Fruit fly (Drosophila melanogaster): ENCODE data around the gene PolrMT.

The PolrMT gene

DNA sequence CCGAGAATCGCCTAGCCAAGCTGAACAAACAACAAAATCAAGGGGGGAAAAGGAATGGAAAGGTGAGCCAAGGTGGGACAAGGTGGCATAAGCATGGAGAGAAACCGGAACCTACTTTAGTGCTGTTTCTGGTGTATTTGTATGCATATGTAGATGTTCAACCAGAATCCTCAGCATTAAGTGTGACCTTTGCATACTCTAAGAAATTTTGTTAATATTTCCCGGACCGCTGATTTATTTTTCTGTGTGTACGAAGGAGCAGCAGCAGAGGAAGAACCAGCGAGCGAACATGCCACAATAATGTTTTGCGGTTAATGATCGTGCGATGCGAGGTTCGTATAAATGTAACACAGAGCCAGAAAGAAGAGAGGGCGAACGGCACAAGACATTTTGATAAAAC, 43.1 kb downstream of the PolrMT start (continued):
- TF ChIP-seq Ssrp (tag; optimal IDR thresholded peaks at IDR 0.05) (peak; percentile 33), CG6689 (GFP tag; IDR thresholded peaks at IDR 0.05) (peak; percentile 29; the same call in 1 of the 2 replicates), CG12942 (GFP tag; optimal IDR thresholded peaks at IDR 0.05) (no peak), corto (GFP tag; optimal IDR thresholded peaks at IDR 0.05) (peak; percentile 31), sens (GFP tag) (peak; percentile 87), cwo (GFP tag; optimal IDR thresholded peaks at IDR 0.05) (no peak), Lpt (GFP tag; optimal IDR thresholded peaks at IDR 0.05) (no peak), Neu2 (GFP tag; optimal IDR thresholded peaks at IDR 0.05; ENCODE audit: borderline replicate concordance) (no peak), Dad (GFP tag; optimal IDR thresholded peaks at IDR 0.05) (no peak), Dip2 (GFP tag; IDR thresholded peaks at IDR 0.05) (no peak), CG2199 (GFP tag; IDR thresholded peaks at IDR 0.05) (0 out of 3 replicates have a peak, but pooled peaks have one; percentile 8), CG10321 (GFP tag; IDR thresholded peaks at IDR 0.05) (0 out of 2 replicates have a peak, but pooled peaks have one; percentile 7), CG9817 (tag; optimal IDR thresholded peaks at IDR 0.05) (no peak), CG7786 (GFP tag; optimal IDR thresholded peaks at IDR 0.05) (no peak), Ets65A (GFP tag) (peak; percentile 87), Gug (GFP tag; IDR thresholded peaks at IDR 0.05) (0 out of 4 replicates have a peak, but pooled peaks have one; percentile 13), ci (GFP tag; IDR thresholded peaks at IDR 0.05) (peak; percentile 62; the same call in 2 of the 3 replicates), tap (tag; optimal IDR thresholded peaks at IDR 0.05) (no peak), lmd (GFP tag; IDR thresholded peaks at IDR 0.05) (peak; percentile 23; the same call in 1 of the 2 replicates), CG7987 (GFP tag; optimal IDR thresholded peaks at IDR 0.05) (no peak), ato (GFP tag; IDR thresholded peaks at IDR 0.05; ENCODE audit: partially characterized antibody) (no peak), CG10979 (tag; optimal IDR thresholded peaks at IDR 0.05) (peak; percentile 31), CG15073 (GFP tag; optimal IDR thresholded peaks at IDR 0.05) (no peak), disco-r (GFP tag; optimal IDR thresholded peaks at IDR 0.05) (no peak), CG15011 (GFP tag; optimal IDR thresholded peaks at IDR 0.05) (no peak), CG11093 (GFP tag; IDR thresholded peaks at IDR 0.05) (no peak), Sox102F (GFP tag; optimal IDR thresholded peaks at IDR 0.05) (peak; percentile 27), run (tag; optimal IDR thresholded peaks at IDR 0.05) (no peak), usp (GFP tag; optimal IDR thresholded peaks at IDR 0.05) (no peak), Spps (tag; optimal IDR thresholded peaks at IDR 0.05) (no peak), CG3847 (GFP tag; IDR thresholded peaks at IDR 0.05) (no peak), eyg (GFP tag; optimal IDR thresholded peaks at IDR 0.05) (no peak), Ptx1 (GFP tag; IDR thresholded peaks at IDR 0.05) (0 out of 2 replicates have a peak, but pooled peaks have one; percentile 24), CG17359 (tag; optimal IDR thresholded peaks at IDR 0.05) (no peak), CG11695 (GFP tag; IDR thresholded peaks at IDR 0.05) (no peak), CG11723 (GFP tag; optimal IDR thresholded peaks at IDR 0.05) (no peak), tin (GFP tag; optimal IDR thresholded peaks at IDR 0.05) (peak; percentile 5), Hsf (GFP tag; optimal IDR thresholded peaks at IDR 0.05) (peak; percentile 4), stc (GFP tag; IDR thresholded peaks at IDR 0.05) (no peak), CG9932 (GFP tag; IDR thresholded peaks at IDR 0.05) (no peak), Mes4 (GFP tag; optimal IDR thresholded peaks at IDR 0.05) (no peak), Atf-2 (GFP tag; optimal IDR thresholded peaks at IDR 0.05) (no peak), CG9797 (GFP tag; optimal IDR thresholded peaks at IDR 0.05) (no peak), Blimp-1 (GFP tag; optimal IDR thresholded peaks at IDR 0.05) (peak; percentile 32), chif (GFP tag; optimal IDR thresholded peaks at IDR 0.05) (peak in 1 of 2 experiments; percentile 9), CG6683 (GFP tag; optimal IDR thresholded peaks at IDR 0.05) (no peak), klu (GFP tag; IDR thresholded peaks at IDR 0.05) (no peak), Optix (GFP tag; IDR thresholded peaks at IDR 0.05) (0 out of 3 replicates have a peak, but pooled peaks have one; percentile 20), CG4424 (GFP tag; optimal IDR thresholded peaks at IDR 0.05) (no peak), kay (GFP tag; optimal IDR thresholded peaks at IDR 0.05) (no peak), CG7372 (GFP tag; IDR thresholded peaks at IDR 0.05) (no peak), CG11560 (tag; IDR thresholded peaks at IDR 0.05) (no peak)
